Worm (Caenorhabditis elegans) whole organism, young adult: ENCODE data around the gene cal-4.

Source experiments
- B0261.1 ChIP-seq: sonication (generic microtip); optimal IDR thresholded peaks from 2 replicates; lab custom pipeline; 2016; ENCODE audit warnings: mild to moderate bottlenecking, missing genetic modification characterization, moderate library complexity, missing compliant biosample characterization
- F33H1.4 ChIP-seq: fragments of 200-800 bp; sonication (Bioruptor generic); IDR thresholded peaks from 2 replicates; pipeline ENCODE4 v1.3.6; 2022; ENCODE audit warnings: missing genetic modification reagents, missing genetic modification characterization, missing compliant biosample characterization
- F52B5.7 ChIP-seq: sonication (generic microtip); optimal IDR thresholded peaks from 2 replicates; lab custom pipeline; 2016; ENCODE audit warnings: mild to moderate bottlenecking, missing genetic modification characterization, missing compliant biosample characterization
- K12H6.12 ChIP-seq: fragments of 200-800 bp; sonication (Bioruptor generic); optimal IDR thresholded peaks from 2 replicates; lab custom pipeline; 2018; ENCODE audit warnings: mild to moderate bottlenecking, missing genetic modification characterization, missing compliant biosample characterization
- ama-1 ChIP-seq, 3 experiments: fragments of 150-350 bp in 1 of 3; sonication (generic microtip) in 2 of 3; optimal IDR thresholded peaks; 2 replicates each; lab custom pipeline; 2014 to 2018; ENCODE audit warnings: missing biosample characterization in 2 of 3, missing genetic modification characterization in 2 of 3, missing genetic modification reagents in 2 of 3
- let-526 ChIP-seq: fragments of 200-800 bp; sonication (Bioruptor generic); IDR thresholded peaks from 2 replicates; pipeline ENCODE4 v1.3.6; 2022; ENCODE audit warnings: missing genetic modification reagents, missing genetic modification characterization, missing compliant biosample characterization
- madf-10 ChIP-seq: sonication (generic microtip); optimal IDR thresholded peaks from 2 replicates; lab custom pipeline; 2016; ENCODE audit warnings: mild to moderate bottlenecking, missing genetic modification characterization, missing compliant biosample characterization
- pha-4 ChIP-seq: fragments of 150-350 bp; sonication (generic microtip); optimal IDR thresholded peaks from 2 replicates; lab custom pipeline; 2014; ENCODE audit warnings: missing biosample characterization, missing genetic modification reagents, missing genetic modification characterization
- rcor-1 ChIP-seq: fragments of 200-800 bp; sonication (Bioruptor generic); IDR thresholded peaks from 2 replicates; pipeline ENCODE4 v1.3.6; 2022; ENCODE audit warnings: missing genetic modification reagents, missing genetic modification characterization, missing compliant biosample characterization
- sea-2 ChIP-seq: fragments of 200-800 bp; sonication (Bioruptor generic); IDR thresholded peaks from 2 replicates; pipeline ENCODE4 v1.3.6; 2022; ENCODE audit warnings: missing genetic modification characterization, missing compliant biosample characterization
- snpc-4 ChIP-seq, 5 experiments: fragments of 150-350 bp in 1 of 5; sonication (generic microtip) in 4 of 5; optimal IDR thresholded peaks; 2 replicates each; lab custom pipeline; 2014 to 2018; ENCODE audit warnings: missing genetic modification characterization in 5 of 5, missing biosample characterization in 3 of 5, antibody characterized with exemption in 2 of 5, mild to moderate bottlenecking in 2 of 5, missing compliant biosample characterization in 2 of 5, missing genotype in 2 of 5, moderate library complexity in 2 of 5, missing genetic modification reagents in 1 of 5
- unc-130 ChIP-seq: sonication (generic microtip); optimal IDR thresholded peaks from 2 replicates; lab custom pipeline; 2016; ENCODE audit warnings: missing genetic modification reagents, missing genetic modification characterization, missing compliant biosample characterization

DNA sequence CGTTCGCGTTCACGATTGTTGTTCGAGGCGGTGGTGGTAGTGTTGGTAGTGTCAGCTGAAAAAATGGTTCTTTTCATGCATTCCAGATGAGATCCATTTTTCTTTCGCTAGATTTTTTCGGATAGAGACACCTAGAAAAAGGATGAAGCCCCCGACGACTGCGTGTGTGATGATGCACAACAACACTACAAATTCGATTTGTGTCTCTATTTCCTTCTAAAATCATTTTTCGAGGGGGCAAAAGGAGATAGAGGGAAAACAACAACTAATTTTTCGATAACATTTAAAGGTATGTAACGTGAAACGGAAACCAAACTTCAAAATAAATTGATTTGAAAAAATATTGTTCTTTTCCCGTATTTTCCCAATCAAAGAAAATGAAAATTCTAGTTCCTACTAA lies 20.7 kb upstream of the cal-4 start:
- TF ChIP-seq B0261.1 (tag; lab: Kevin White, UChicago) = no peak
- no peak for TF ChIP-seq pha-4 (tag; lab: Kevin White, UChicago)
- no peak for TF ChIP-seq F52B5.7 (tag; lab: Kevin White, UChicago)
- no peak for TF ChIP-seq snpc-4 (GFP tag; optimal IDR thresholded peaks at IDR 0.05; lab: Kevin White, UChicago)
- TF ChIP-seq snpc-4 (tag; optimal IDR thresholded peaks at IDR 0.05; lab: Kevin White, UChicago) = no peak
- no peak for TF ChIP-seq sea-2 (GFP tag; lab: Robert Waterston, UW)
- TF ChIP-seq F33H1.4 = no peak
- no peak for TF ChIP-seq unc-130 (GFP tag; lab: Kevin White, UChicago)
- TF ChIP-seq K12H6.12 = no peak
- TF ChIP-seq rcor-1 (GFP tag; lab: Robert Waterston, UW) = no peak
- no peak for TF ChIP-seq ama-1 (optimal IDR thresholded peaks at IDR 0.05; lab: Kevin White, UChicago)
- TF ChIP-seq ama-1 (GFP tag; optimal IDR thresholded peaks at IDR 0.05; lab: Kevin White, UChicago) = no peak
- no peak for TF ChIP-seq madf-10
- TF ChIP-seq let-526 (GFP tag; lab: Robert Waterston, UW) = no peak
